Fruit fly (Drosophila melanogaster): ENCODE data around the gene CG5986.

DNA sequence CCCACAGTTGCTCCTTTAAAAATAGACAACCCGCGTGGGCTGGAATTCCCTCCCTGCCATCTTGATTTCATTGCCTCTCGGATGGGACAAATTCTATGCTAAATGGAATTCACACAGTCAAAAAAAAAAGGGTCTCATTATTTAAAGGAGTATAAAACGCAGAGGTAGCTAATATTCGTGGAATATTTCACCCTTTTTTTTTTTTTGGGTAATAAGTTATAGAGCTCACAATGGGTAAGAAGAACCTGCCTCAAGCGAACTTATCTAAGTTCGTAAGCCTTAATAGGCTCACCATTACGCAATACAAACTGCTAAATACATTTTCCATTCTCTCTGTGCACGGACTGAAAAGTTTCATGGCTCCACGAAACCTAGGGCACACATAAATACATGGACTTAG lies 26.1 kb downstream of the CG5986 start:
- TF ChIP-seq psq (optimal IDR thresholded peaks at IDR 0.05) (no peak), EcR (GFP tag; optimal IDR thresholded peaks at IDR 0.05) (no peak)
